Worm (Caenorhabditis elegans) whole organism, L4 larva: Measurements from ENCODE around the gene rhi-1.

Experiments used
- F10B5.3 ChIP-seq: sonication (generic microtip); optimal IDR thresholded peaks from 2 replicates; lab custom pipeline; 2016; ENCODE audit warnings: mild to moderate bottlenecking, missing genetic modification characterization, missing compliant biosample characterization
- R02D3.7 ChIP-seq: fragments of 150-350 bp; sonication (generic microtip); optimal IDR thresholded peaks from 3 replicates; lab custom pipeline; 2014; ENCODE audit warnings: missing biosample characterization, missing genetic modification characterization
- Y105C5A.15 ChIP-seq: fragments of 200-800 bp; sonication (Bioruptor generic); IDR thresholded peaks from 2 replicates; pipeline ENCODE4 v1.3.6; 2022; ENCODE audit warnings: missing genetic modification characterization, missing compliant biosample characterization
- aha-1 ChIP-seq: fragments of 150-350 bp; peaks from one replicate; lab custom pipeline; 2014; ENCODE audit warnings: missing biosample characterization, missing genetic modification characterization
- aly-2 ChIP-seq: sonication (generic microtip); optimal IDR thresholded peaks from 2 replicates; lab custom pipeline; 2018; ENCODE audit warnings: missing biosample characterization, missing genetic modification characterization
- arid-1 ChIP-seq: fragments of 200-800 bp; sonication (Bioruptor generic); conservative IDR thresholded peaks from 2 replicates; pipeline ENCODE4 v1.3.6; 2022; ENCODE audit warnings: missing genetic modification reagents, missing genetic modification characterization, missing compliant biosample characterization
- ceh-32 ChIP-seq: sonication (generic microtip); optimal IDR thresholded peaks from 2 replicates; lab custom pipeline; 2016; ENCODE audit warnings: mild to moderate bottlenecking, missing genetic modification characterization, missing compliant biosample characterization; ENCODE audit not compliant: poor library complexity
- ces-1 ChIP-seq: fragments of 150-350 bp; sonication (generic microtip); optimal IDR thresholded peaks from 4 replicates; lab custom pipeline; 2014; ENCODE audit warnings: missing biosample characterization, missing genetic modification reagents, missing genetic modification characterization
- dmd-6 ChIP-seq: fragments of 200-800 bp; sonication (Bioruptor generic); IDR thresholded peaks from 2 replicates; pipeline ENCODE4 v1.3.6; 2022; ENCODE audit warnings: missing genetic modification reagents, missing genetic modification characterization, missing compliant biosample characterization
- dmd-8 ChIP-seq: fragments of 200-800 bp; sonication (Bioruptor generic); IDR thresholded peaks from 2 replicates; pipeline ENCODE4 v1.3.6; 2022; ENCODE audit warnings: missing genetic modification characterization, missing compliant biosample characterization
- dmd-9 ChIP-seq: fragments of 200-800 bp; sonication (Bioruptor generic); IDR thresholded peaks from 2 replicates; pipeline ENCODE4 v1.3.6; 2022; ENCODE audit warnings: missing genetic modification reagents, missing genetic modification characterization, missing compliant biosample characterization
- egl-43 ChIP-seq: fragments of 200-800 bp; sonication (Bioruptor generic); IDR thresholded peaks from 2 replicates; pipeline ENCODE4 v1.3.6; 2022; ENCODE audit warnings: missing genetic modification reagents, missing genetic modification characterization, missing compliant biosample characterization
- fkh-10 ChIP-seq: fragments of 150-350 bp; optimal IDR thresholded peaks from 2 replicates; lab custom pipeline; 2014; ENCODE audit warnings: missing biosample characterization, missing genetic modification reagents, missing genetic modification characterization
- hif-1 ChIP-seq, 2 experiments: sonication (generic microtip); optimal IDR thresholded peaks; 2 replicates each; lab custom pipeline; 2016 to 2017; ENCODE audit warnings: missing compliant biosample characterization in 2 of 2, missing genetic modification characterization in 2 of 2, missing genetic modification reagents in 2 of 2, missing genotype in 2 of 2, mild to moderate bottlenecking in 1 of 2
- hlh-11 ChIP-seq: fragments of 200-800 bp; sonication (Bioruptor generic); optimal IDR thresholded peaks from 2 replicates; lab custom pipeline; 2018; ENCODE audit warnings: mild to moderate bottlenecking, missing genetic modification characterization, missing compliant biosample characterization
- hlh-30 ChIP-seq: sonication (generic microtip); optimal IDR thresholded peaks from 2 replicates; lab custom pipeline; 2017; ENCODE audit warnings: antibody characterized with exemption, mild to moderate bottlenecking, missing genetic modification characterization, missing compliant biosample characterization; ENCODE audit not compliant: insufficient read depth
- hmg-1.1 ChIP-seq: fragments of 200-800 bp; sonication (Bioruptor generic); IDR thresholded peaks from 2 replicates; pipeline ENCODE4 v1.3.6; 2022; ENCODE audit warnings: missing genetic modification reagents, missing genetic modification characterization, missing compliant biosample characterization
- lin-1 ChIP-seq: fragments of 200-800 bp; sonication (Bioruptor generic); IDR thresholded peaks from 2 replicates; pipeline ENCODE4 v1.3.6; 2022; ENCODE audit warnings: missing genetic modification reagents, missing genetic modification characterization, missing compliant biosample characterization
- lin-13 ChIP-seq: fragments of 150-350 bp; optimal IDR thresholded peaks from 2 replicates; lab custom pipeline; 2014; ENCODE audit warnings: missing biosample characterization, missing genetic modification reagents, missing genetic modification characterization
- lin-29 ChIP-seq: fragments of 200-800 bp; sonication (Bioruptor generic); IDR thresholded peaks from 2 replicates; pipeline ENCODE4 v1.3.6; 2022; ENCODE audit warnings: missing genetic modification reagents, missing genetic modification characterization, missing compliant biosample characterization
- mxl-3 ChIP-seq: fragments of 200-800 bp; sonication (Bioruptor generic); optimal IDR thresholded peaks from 2 replicates; lab custom pipeline; 2018; ENCODE audit warnings: mild to moderate bottlenecking, missing genetic modification characterization, missing compliant biosample characterization
- nhr-10 ChIP-seq: fragments of 150-350 bp; optimal IDR thresholded peaks from 2 replicates; lab custom pipeline; 2014; ENCODE audit warnings: missing biosample characterization, missing genetic modification characterization
- nhr-111 ChIP-seq: fragments of 200-800 bp; sonication (Bioruptor generic); optimal IDR thresholded peaks from 2 replicates; lab custom pipeline; 2018; ENCODE audit warnings: mild to moderate bottlenecking, missing genetic modification characterization, missing compliant biosample characterization
- nhr-237 ChIP-seq: sonication (generic microtip); optimal IDR thresholded peaks from 2 replicates; lab custom pipeline; 2017; ENCODE audit warnings: missing biosample characterization, missing genetic modification characterization
- nhr-28 ChIP-seq: fragments of 150-350 bp; optimal IDR thresholded peaks from 2 replicates; lab custom pipeline; 2014; ENCODE audit warnings: missing biosample characterization, missing genetic modification characterization
- nhr-41 ChIP-seq: fragments of 200-800 bp; sonication (Bioruptor generic); IDR thresholded peaks from 2 replicates; pipeline ENCODE4 v1.3.6; 2022; ENCODE audit warnings: missing genetic modification reagents, missing genetic modification characterization, missing compliant biosample characterization
- nhr-48 ChIP-seq: sonication (generic microtip); optimal IDR thresholded peaks from 2 replicates; lab custom pipeline; 2016; ENCODE audit warnings: mild to moderate bottlenecking, missing genetic modification characterization, missing compliant biosample characterization
- nhr-77 ChIP-seq: fragments of 150-350 bp; optimal IDR thresholded peaks from 2 replicates; lab custom pipeline; 2014; ENCODE audit warnings: missing biosample characterization, missing genetic modification characterization
- saeg-2 ChIP-seq: fragments of 200-800 bp; sonication (Bioruptor generic); IDR thresholded peaks from 2 replicates; pipeline ENCODE4 v1.3.6; 2022; ENCODE audit warnings: missing genetic modification reagents, missing genetic modification characterization, missing compliant biosample characterization
- set-16 ChIP-seq: fragments of 200-800 bp; sonication (Bioruptor generic); IDR thresholded peaks from 2 replicates; pipeline ENCODE4 v1.3.6; 2022; ENCODE audit warnings: missing genetic modification reagents, missing genetic modification characterization, missing compliant biosample characterization
- spr-3 ChIP-seq: fragments of 200-800 bp; sonication (Bioruptor generic); optimal IDR thresholded peaks from 2 replicates; lab custom pipeline; 2018; ENCODE audit warnings: mild to moderate bottlenecking, missing genetic modification characterization, missing compliant biosample characterization
- unc-130 ChIP-seq: sonication (generic microtip); optimal IDR thresholded peaks from 2 replicates; lab custom pipeline; 2016; ENCODE audit warnings: missing genetic modification reagents, missing genetic modification characterization, missing compliant biosample characterization
- unc-39 ChIP-seq: sonication (generic microtip); optimal IDR thresholded peaks from 2 replicates; lab custom pipeline; 2017; ENCODE audit warnings: missing biosample characterization, missing genetic modification characterization
- zip-2 ChIP-seq: fragments of 150-350 bp; optimal IDR thresholded peaks from 2 replicates; lab custom pipeline; 2014; ENCODE audit warnings: missing biosample characterization, missing genetic modification characterization
- ztf-11 ChIP-seq: fragments of 150-350 bp; optimal IDR thresholded peaks from 2 replicates; lab custom pipeline; 2014; ENCODE audit warnings: missing biosample characterization, missing genetic modification characterization
- ztf-7 ChIP-seq: fragments of 150-350 bp; optimal IDR thresholded peaks from 2 replicates; lab custom pipeline; 2014; ENCODE audit warnings: missing biosample characterization, missing genetic modification characterization

rhi-1 gene

DNA sequence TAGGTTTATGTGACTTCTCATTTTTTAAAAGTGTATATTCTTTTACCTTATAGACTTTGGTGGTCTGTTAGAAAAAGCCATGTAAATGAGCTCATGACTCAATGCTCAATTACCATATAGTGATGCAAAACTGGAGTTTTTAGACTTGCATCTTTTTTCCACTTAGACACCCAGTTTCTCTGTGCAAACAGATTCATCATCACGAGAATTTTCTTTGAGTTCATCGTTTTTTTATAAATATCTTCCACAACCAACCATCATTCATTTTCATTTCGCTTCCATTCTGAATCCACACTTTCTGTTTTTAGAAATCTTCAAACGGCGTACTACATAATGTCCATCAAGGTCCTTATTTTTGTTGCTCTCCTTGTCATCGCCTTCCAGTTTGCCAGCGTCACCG, 36.2 kb downstream of the rhi-1 start, which contains the start of gene C07A12.2 (continued):
- TF ChIP-seq spr-3 (GFP tag; lab: Kevin White, UChicago) (no peak), nhr-77 (no peak)
- TF ChIP-seq, all 104 proteins: peak for 0

DNA sequence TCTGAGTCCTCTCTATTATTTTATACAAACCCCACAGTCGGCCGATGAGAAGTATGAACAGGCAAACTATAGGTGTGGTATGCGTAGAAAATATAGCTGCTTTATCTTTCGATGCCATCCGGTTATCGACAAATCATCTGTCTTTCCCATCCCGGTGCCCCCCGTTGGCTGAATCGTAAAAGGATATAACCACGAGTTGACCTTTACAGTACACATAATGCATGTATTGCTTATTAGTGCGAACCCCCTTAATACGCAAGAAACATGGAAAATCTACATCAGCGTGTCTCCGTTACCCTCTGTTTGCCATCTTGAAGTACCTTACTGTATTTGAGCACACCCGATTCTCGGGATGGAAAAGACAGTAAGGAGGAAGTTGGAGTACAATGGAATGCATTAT, 40.6 kb downstream of the rhi-1 start:
- no peak for TF ChIP-seq R02D3.7
- no peak for TF ChIP-seq unc-130 (GFP tag; lab: Kevin White, UChicago)
- TF ChIP-seq Y105C5A.15 (GFP tag; lab: Robert Waterston, UW), result no peak
- no peak for TF ChIP-seq ztf-7 (tag; lab: Kevin White, UChicago)
- TF ChIP-seq lin-13 (GFP tag; lab: Kevin White, UChicago), result no peak
- TF ChIP-seq nhr-10 (tag; lab: Kevin White, UChicago), result no peak
- no peak for TF ChIP-seq zip-2 (tag; lab: Kevin White, UChicago)
- no peak for TF ChIP-seq ztf-11
- no peak for TF ChIP-seq F10B5.3 (tag; lab: Kevin White, UChicago)
- TF ChIP-seq aha-1 (tag; lab: Kevin White, UChicago), result no peak
- TF ChIP-seq fkh-10 (GFP tag; lab: Kevin White, UChicago), result no peak
- no peak for TF ChIP-seq nhr-111 (GFP tag; lab: Kevin White, UChicago)
- TF ChIP-seq lin-1 (GFP tag; lab: Robert Waterston, UW), result no peak
- TF ChIP-seq unc-39 (tag; lab: Kevin White, UChicago), result no peak
- no peak for TF ChIP-seq aly-2 (tag; lab: Kevin White, UChicago)
- TF ChIP-seq, all 104 proteins: peak for 0

ce11 chrX:4549853-4550596, 41.7 kb downstream of the rhi-1 start, which contains the start of gene C07A12.18:
C07A12.18 (minus strand) TSS chrX:4549903.
- TF ChIP-seq lin-29 (no peak), hlh-30 (tag; lab: Kevin White, UChicago) (peak; percentile 26), saeg-2 (GFP tag; lab: Robert Waterston, UW) (no peak), aha-1 (tag; lab: Kevin White, UChicago) (peak; percentile 77), hif-1 (tag; optimal IDR thresholded peaks at IDR 0.05; lab: Kevin White, UChicago) (no peak), nhr-28 (tag; lab: Kevin White, UChicago) (peak; percentile 6), dmd-9 (GFP tag; lab: Robert Waterston, UW) (no peak)

- TF ChIP-seq egl-43 (GFP tag; lab: Robert Waterston, UW), result peak; percentile 57; the same call in 1 of the 2 replicates
- TF ChIP-seq set-16 (GFP tag; lab: Robert Waterston, UW), result peak; percentile 47
- no peak for TF ChIP-seq ces-1 (GFP tag; lab: Kevin White, UChicago)
- no peak for TF ChIP-seq dmd-6 (GFP tag; lab: Robert Waterston, UW)
- no peak for TF ChIP-seq nhr-41
- TF ChIP-seq dmd-8, result no peak
- TF ChIP-seq hlh-30 (tag; lab: Kevin White, UChicago), result peak; percentile 19
- TF ChIP-seq lin-13 (GFP tag; lab: Kevin White, UChicago), result no peak
- peak; percentile 13 for TF ChIP-seq mxl-3
- no peak for TF ChIP-seq ceh-32 (tag; lab: Kevin White, UChicago)
- TF ChIP-seq hlh-11 (tag; lab: Kevin White, UChicago), result peak; percentile 26
- no peak for TF ChIP-seq nhr-237
- no peak for TF ChIP-seq lin-1 (GFP tag; lab: Robert Waterston, UW)
- no peak for TF ChIP-seq arid-1 (GFP tag; lab: Robert Waterston, UW)
- no peak for TF ChIP-seq nhr-48 (tag; lab: Kevin White, UChicago)
- TF ChIP-seq nhr-28 (tag; lab: Kevin White, UChicago), result peak; percentile 29
- TF ChIP-seq hmg-1.1 (GFP tag; lab: Robert Waterston, UW), result no peak
These were observed 42.7 kb downstream of the rhi-1 start for ce11 chrX:4550987-4551386.
